Fruit fly (Drosophila melanogaster) whole organism, wandering third instar larva: ENCODE results near the gene Naa20B.

Experiments
- Abd-B ChIP-seq: fragments of >200 bp; optimal IDR thresholded peaks from 2 replicates; lab custom pipeline; 2017; ENCODE audit warnings: missing biosample characterization, missing genetic modification characterization
- CG32264 ChIP-seq: fragments of 200-800 bp; sonication (Bioruptor generic); optimal IDR thresholded peaks from 2 replicates; lab custom pipeline; 2016; ENCODE audit warnings: missing biosample characterization, missing genetic modification characterization
- CG9705 ChIP-seq: fragments of 200-800 bp; sonication (Bioruptor generic); optimal IDR thresholded peaks from 2 replicates; lab custom pipeline; 2018; ENCODE audit warnings: missing biosample characterization, mild to moderate bottlenecking, missing genetic modification characterization
- CrebA ChIP-seq: fragments of 200-800 bp; sonication (Bioruptor generic); optimal IDR thresholded peaks from 2 replicates; lab custom pipeline; 2016; ENCODE audit warnings: missing biosample characterization, mild to moderate bottlenecking, missing genetic modification characterization, borderline replicate concordance
- Dfd ChIP-seq: fragments of >200 bp; optimal IDR thresholded peaks from 2 replicates; lab custom pipeline; 2017; ENCODE audit warnings: missing biosample characterization, missing genetic modification characterization
- GATAd ChIP-seq: sonication (Bioruptor generic); optimal IDR thresholded peaks from 2 replicates; lab custom pipeline; 2016; ENCODE audit warnings: missing biosample characterization, missing genetic modification characterization
- Hr83 ChIP-seq: fragments of 200-300 bp; sonication (Bioruptor generic); optimal IDR thresholded peaks from 2 replicates; lab custom pipeline; 2016; ENCODE audit warnings: missing biosample characterization, mild to moderate bottlenecking, missing genetic modification characterization, moderate library complexity; ENCODE audit not compliant: poor library complexity, severe bottlenecking
- Mio ChIP-seq: sonication (Bioruptor generic); optimal IDR thresholded peaks from 2 replicates; lab custom pipeline; 2016; ENCODE audit warnings: missing biosample characterization, missing genetic modification characterization
- N ChIP-seq: fragments of >200 bp; optimal IDR thresholded peaks from 2 replicates; lab custom pipeline; 2018; ENCODE audit warnings: missing biosample characterization, missing external identifiers, missing genetic modification characterization
- OdsH ChIP-seq: fragments of 200-800 bp; sonication (Bioruptor generic); optimal IDR thresholded peaks from 2 replicates; lab custom pipeline; 2016; ENCODE audit warnings: missing biosample characterization, mild to moderate bottlenecking, missing genetic modification characterization
- Sp1 ChIP-seq: fragments of 200-800 bp; sonication (Bioruptor generic); optimal IDR thresholded peaks from 3 replicates; lab custom pipeline; 2019; ENCODE audit warnings: missing biosample characterization, mild to moderate bottlenecking, missing genetic modification characterization, moderate library complexity
- Vsx2 ChIP-seq: fragments of 200-300, 225-300 bp; sonication (Bioruptor generic); optimal IDR thresholded peaks from 2 replicates; lab custom pipeline; 2018; ENCODE audit warnings: missing biosample characterization, missing genetic modification characterization; ENCODE audit not compliant: partially characterized antibody
- br ChIP-seq: fragments of 200-800 bp; sonication (Bioruptor generic); optimal IDR thresholded peaks from 2 replicates; lab custom pipeline; 2016; ENCODE audit warnings: missing biosample characterization, missing genetic modification characterization
- brk ChIP-seq: fragments of 200-800 bp; sonication (Bioruptor generic); optimal IDR thresholded peaks from 2 replicates; lab custom pipeline; 2016; ENCODE audit warnings: missing biosample characterization, mild to moderate bottlenecking, missing genetic modification characterization
- dl ChIP-seq, 2 experiments: fragments of 175-275, 200-275 bp in 1 of 2; fragments of 200-275 bp in 1 of 2; sonication (Bioruptor generic); optimal IDR thresholded peaks; lab custom pipeline; 2018; ENCODE audit warnings: mild to moderate bottlenecking in 2 of 2, missing biosample characterization in 2 of 2, missing genetic modification characterization in 2 of 2, moderate library complexity in 2 of 2; ENCODE audit not compliant: partially characterized antibody in 2 of 2, insufficient read depth in 1 of 2
- dmrt93B ChIP-seq: fragments of 200-800 bp; sonication (Bioruptor generic); optimal IDR thresholded peaks from 2 replicates; lab custom pipeline; 2018; ENCODE audit warnings: missing biosample characterization, mild to moderate bottlenecking, missing genetic modification characterization
- dsf ChIP-seq: sonication (Bioruptor generic); optimal IDR thresholded peaks from 2 replicates; lab custom pipeline; 2016; ENCODE audit warnings: missing biosample characterization, missing genetic modification characterization, borderline replicate concordance
- ey ChIP-seq: fragments of 200-800 bp; sonication (Bioruptor generic); optimal IDR thresholded peaks from 2 replicates; lab custom pipeline; 2016; ENCODE audit warnings: missing biosample characterization, missing genetic modification characterization
- foxo ChIP-seq, 2 experiments: fragments of 200-800 bp; sonication (Bioruptor generic); optimal IDR thresholded peaks; 2 replicates in 1 of 2; 3 replicates in 1 of 2; lab custom pipeline; 2016 to 2017; ENCODE audit warnings: missing biosample characterization in 2 of 2, missing genetic modification characterization in 2 of 2
- fru ChIP-seq: fragments of 200-800 bp; sonication (Bioruptor generic); optimal IDR thresholded peaks from 3 replicates; lab custom pipeline; 2016; ENCODE audit warnings: missing biosample characterization, mild to moderate bottlenecking, missing genetic modification characterization
- h ChIP-seq: fragments of 200-800 bp; sonication (Bioruptor generic); optimal IDR thresholded peaks from 3 replicates; lab custom pipeline; 2016; ENCODE audit warnings: missing biosample characterization, mild to moderate bottlenecking, missing genetic modification characterization
- lola ChIP-seq: fragments of >200 bp; optimal IDR thresholded peaks from 2 replicates; lab custom pipeline; 2017; ENCODE audit warnings: missing biosample characterization, missing genetic modification characterization
- pan ChIP-seq: fragments of >200 bp; optimal IDR thresholded peaks from 2 replicates; lab custom pipeline; 2017
- psq ChIP-seq: fragments of 200-800 bp; sonication (Bioruptor generic); optimal IDR thresholded peaks from 3 replicates; lab custom pipeline; 2017; ENCODE audit warnings: missing biosample characterization, mild to moderate bottlenecking, missing genetic modification characterization, moderate library complexity
- rgr ChIP-seq: fragments of 200-800 bp; sonication (Bioruptor generic); optimal IDR thresholded peaks from 3 replicates; lab custom pipeline; 2016; ENCODE audit warnings: missing biosample characterization, mild to moderate bottlenecking, missing genetic modification characterization
- sage ChIP-seq: fragments of 200-800 bp; sonication (Bioruptor generic); optimal IDR thresholded peaks from 2 replicates; lab custom pipeline; 2016; ENCODE audit warnings: missing biosample characterization, mild to moderate bottlenecking, missing genetic modification characterization
- sv ChIP-seq: fragments of 200-800 bp; sonication (Bioruptor generic); optimal IDR thresholded peaks from 3 replicates; lab custom pipeline; 2016; ENCODE audit warnings: missing biosample characterization, missing genetic modification characterization
- tai ChIP-seq: sonication (Bioruptor generic); optimal IDR thresholded peaks from 2 replicates; lab custom pipeline; 2016; ENCODE audit warnings: missing biosample characterization, missing genetic modification characterization
- woc ChIP-seq: sonication (Bioruptor generic); optimal IDR thresholded peaks from 2 replicates; lab custom pipeline; 2016; ENCODE audit warnings: missing biosample characterization, mild to moderate bottlenecking, missing genetic modification characterization

The Naa20B gene

DNA sequence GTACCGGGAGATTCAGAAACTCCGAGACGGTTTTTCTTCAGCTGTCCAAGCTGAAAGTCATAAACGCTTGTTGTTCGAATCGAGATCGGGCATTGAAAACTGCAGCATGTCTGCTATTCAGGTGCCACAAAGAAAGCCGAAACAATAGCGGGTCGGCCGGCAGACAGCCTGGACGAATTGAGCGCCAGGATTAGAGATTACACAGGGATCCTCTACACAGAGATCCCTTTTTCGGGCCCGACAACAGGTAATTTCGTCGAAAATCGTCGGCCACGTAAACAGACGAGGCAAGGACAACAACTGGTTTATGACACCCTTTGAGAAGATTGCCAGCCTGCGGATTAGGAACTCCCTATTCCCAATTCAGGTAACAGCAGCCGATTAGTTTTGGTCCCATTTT lies 30.0 kb upstream of the Naa20B start, which contains the start of gene CG16813:
Gene CG16813 (plus strand): TSS at position 288 of the 400 bp plus-strand sequence.
- no peak for TF ChIP-seq GATAd (GFP tag; lab: Kevin White, UChicago)
- no peak for TF ChIP-seq dl (GFP tag; optimal IDR thresholded peaks at IDR 0.05; lab: Kevin White, UChicago; ENCODE audit: insufficient read depth in 1 of 2, partially characterized antibody in 2 of 2)

DNA sequence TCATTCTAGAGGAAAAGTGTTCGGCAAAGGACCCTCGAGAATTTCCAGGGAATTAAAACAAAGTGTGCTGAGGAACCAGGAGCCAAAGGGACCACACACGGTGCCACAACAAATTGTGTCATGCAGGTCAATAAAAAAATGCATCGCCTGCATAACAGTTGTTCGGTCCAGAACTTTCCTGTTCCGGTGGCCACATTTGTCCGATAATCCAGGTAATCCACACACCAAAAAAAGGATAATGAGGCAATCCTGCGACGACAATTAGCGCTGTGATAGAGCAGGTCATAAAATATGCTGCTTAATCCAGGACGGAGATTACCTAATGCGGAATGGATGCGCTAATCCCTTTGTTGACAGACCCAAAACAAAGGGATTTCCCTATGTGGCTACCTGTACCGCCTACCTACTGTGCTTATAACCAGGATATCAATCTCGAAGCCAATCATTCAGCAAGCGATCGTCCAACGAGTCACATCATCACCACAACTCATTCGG lies 27.8 kb upstream of the Naa20B start, which contains the start of gene CG16815:
Gene CG16815 (plus strand): TSS at position 445 of the 495 bp plus-strand sequence.
- TF ChIP-seq CG32264, result no peak
- TF ChIP-seq dl (GFP tag; optimal IDR thresholded peaks at IDR 0.05; lab: Kevin White, UChicago; ENCODE audit: insufficient read depth in 1 of 2, partially characterized antibody in 2 of 2), result no peak
- no peak for TF ChIP-seq CrebA (GFP tag; lab: Kevin White, UChicago)
- no peak for TF ChIP-seq sv (GFP tag; lab: Kevin White, UChicago)
- TF ChIP-seq Vsx2, result no peak
- no peak for TF ChIP-seq rgr (GFP tag; lab: Kevin White, UChicago)
- no peak for TF ChIP-seq fru (GFP tag; lab: Kevin White, UChicago)
- no peak for TF ChIP-seq Abd-B (GFP tag; lab: Kevin White, UChicago)
- TF ChIP-seq OdsH (GFP tag; lab: Kevin White, UChicago), result no peak

DNA sequence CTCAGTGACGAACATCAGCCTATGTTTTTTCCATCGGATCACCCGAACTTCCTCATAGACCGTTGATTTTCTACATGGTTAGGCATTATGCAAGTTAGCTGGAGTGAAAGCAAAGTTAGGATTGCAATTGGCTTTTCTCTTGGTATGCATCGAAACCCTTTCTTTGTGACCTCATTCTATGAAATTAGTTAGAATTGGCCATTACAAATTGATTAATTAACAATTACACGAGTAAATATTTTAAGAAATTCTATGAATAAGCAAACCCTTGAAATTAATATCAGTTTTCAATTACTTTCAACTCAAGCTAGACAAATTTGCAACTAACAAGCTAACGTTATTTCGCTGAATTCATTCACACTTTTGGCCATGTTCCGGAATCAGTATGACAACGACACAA lies 25.5 kb upstream of the Naa20B start, which contains the start of gene Prosalpha6T:
Gene Prosalpha6T (plus strand): TSS at position 301 of the 400 bp plus-strand sequence.
- TF ChIP-seq Dfd (GFP tag; lab: Kevin White, UChicago) (no peak), GATAd (GFP tag; lab: Kevin White, UChicago) (no peak), brk (GFP tag; lab: Kevin White, UChicago) (no peak), br (GFP tag; lab: Kevin White, UChicago) (no peak), ey (GFP tag; lab: Kevin White, UChicago) (no peak), CG32264 (no peak), sv (GFP tag; lab: Kevin White, UChicago) (no peak), psq (GFP tag; lab: Kevin White, UChicago) (no peak), Sp1 (GFP tag; lab: Kevin White, UChicago) (no peak), N (no peak), dsf (GFP tag; lab: Kevin White, UChicago) (no peak), fru (GFP tag; lab: Kevin White, UChicago) (no peak), dl (GFP tag; optimal IDR thresholded peaks at IDR 0.05; lab: Kevin White, UChicago; ENCODE audit: insufficient read depth in 1 of 2, partially characterized antibody in 2 of 2) (no peak)

DNA sequence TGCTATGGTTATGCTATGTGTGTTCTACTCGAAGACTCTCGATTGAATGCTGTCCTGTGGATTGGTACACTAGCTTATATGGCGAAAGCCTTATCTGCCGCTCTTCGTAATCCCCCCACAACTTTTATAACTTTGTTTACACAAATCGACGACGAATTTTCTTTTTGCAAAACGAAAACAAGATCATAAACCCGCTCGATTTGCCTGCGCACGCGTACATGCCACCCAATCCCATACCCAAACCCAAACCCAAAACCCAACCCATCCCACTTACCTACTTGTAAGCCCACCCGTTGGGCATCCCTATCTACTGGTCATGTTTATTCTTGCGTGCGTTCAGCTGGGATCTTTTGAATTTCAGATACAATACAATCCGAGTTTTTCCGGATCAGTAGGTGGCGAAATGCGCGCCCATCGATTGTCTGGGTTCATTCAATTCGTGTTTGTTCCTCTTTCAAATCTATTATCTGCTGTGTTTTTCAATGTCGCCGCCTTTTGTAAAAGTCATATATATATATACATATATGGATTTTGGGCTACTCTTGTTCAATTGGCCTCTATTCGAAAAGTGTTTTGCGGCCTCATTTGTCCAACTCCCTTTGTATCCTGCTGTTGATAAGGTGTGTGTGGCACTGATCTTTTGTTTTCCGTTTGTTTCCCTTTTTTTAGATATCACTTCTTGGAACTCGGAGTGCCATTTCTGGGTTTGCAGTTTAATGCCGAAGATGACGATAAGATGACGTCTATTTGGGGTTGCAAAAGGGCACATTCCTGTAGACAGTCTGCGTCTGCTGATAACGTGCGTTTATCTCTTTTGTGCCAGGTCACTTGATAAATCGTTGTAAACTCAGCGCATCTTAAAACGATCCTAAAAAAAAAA lies 22.4 kb upstream of the Naa20B start, which contains the start of gene Mabi:
Gene Mabi (minus strand): TSS at position 51 of the 880 bp plus-strand sequence.
- no peak for TF ChIP-seq Abd-B (GFP tag; lab: Kevin White, UChicago)
- no peak for TF ChIP-seq sage (GFP tag; lab: Kevin White, UChicago)
- no peak for TF ChIP-seq brk (GFP tag; lab: Kevin White, UChicago)
- TF ChIP-seq h (GFP tag; lab: Kevin White, UChicago), result no peak
- no peak for TF ChIP-seq Hr83
- no peak for TF ChIP-seq tai (GFP tag; lab: Kevin White, UChicago)
- no peak for TF ChIP-seq dmrt93B (GFP tag; lab: Kevin White, UChicago)
- no peak for TF ChIP-seq rgr (GFP tag; lab: Kevin White, UChicago)
- no peak for TF ChIP-seq sv (GFP tag; lab: Kevin White, UChicago)
- no peak for TF ChIP-seq Vsx2
- TF ChIP-seq pan (lab: Kevin White, UChicago), result no peak
- TF ChIP-seq br (GFP tag; lab: Kevin White, UChicago), result no peak
- TF ChIP-seq dsf (GFP tag; lab: Kevin White, UChicago), result no peak

DNA sequence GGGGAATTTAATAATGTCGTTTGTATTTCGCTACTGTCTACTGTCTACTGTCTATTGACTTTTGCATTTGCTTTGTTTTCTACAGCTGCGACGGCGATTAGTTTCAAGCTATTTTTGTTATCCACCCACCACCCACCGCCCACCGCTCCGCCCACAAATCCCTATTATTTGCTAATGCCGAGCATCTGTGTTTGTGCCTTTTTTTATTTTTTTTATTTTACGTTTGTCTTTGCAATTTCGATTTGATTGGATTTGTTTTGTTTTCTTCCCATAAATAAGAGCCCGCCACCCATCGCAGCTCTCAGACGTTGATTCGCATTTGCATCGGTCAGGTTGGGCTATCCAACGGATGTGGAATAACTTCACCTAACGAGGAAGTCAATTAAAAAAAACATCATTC lies 21.1 kb upstream of the Naa20B start, which contains the start of gene Jhbp14:
Gene Jhbp14 (plus strand): TSS at position 301 of the 400 bp plus-strand sequence.
- TF ChIP-seq dmrt93B (GFP tag; lab: Kevin White, UChicago) (no peak), foxo (GFP tag; optimal IDR thresholded peaks at IDR 0.05; lab: Kevin White, UChicago) (no peak), Mio (GFP tag; lab: Kevin White, UChicago) (no peak), sage (GFP tag; lab: Kevin White, UChicago) (no peak), woc (no peak), CG9705 (GFP tag; lab: Kevin White, UChicago) (no peak), lola (GFP tag; lab: Kevin White, UChicago) (no peak), ey (GFP tag; lab: Kevin White, UChicago) (no peak), br (GFP tag; lab: Kevin White, UChicago) (no peak), brk (GFP tag; lab: Kevin White, UChicago) (no peak)
